Worm (Caenorhabditis elegans) whole organism, young adult: ENCODE results near the gene cutl-29.

Experiments
- F10E7.11 ChIP-seq: sonication (generic microtip); optimal IDR thresholded peaks from 2 replicates; lab custom pipeline; 2017; ENCODE audit warnings: mild to moderate bottlenecking, missing genetic modification characterization, moderate library complexity, missing compliant biosample characterization
- F57A8.1 ChIP-seq: fragments of 200-800 bp; sonication (Bioruptor generic); optimal IDR thresholded peaks from 2 replicates; lab custom pipeline; 2018; ENCODE audit warnings: mild to moderate bottlenecking, missing genetic modification characterization, moderate library complexity, missing compliant biosample characterization
- K12H6.12 ChIP-seq: fragments of 200-800 bp; sonication (Bioruptor generic); optimal IDR thresholded peaks from 2 replicates; lab custom pipeline; 2018; ENCODE audit warnings: mild to moderate bottlenecking, missing genetic modification characterization, missing compliant biosample characterization
- aptf-3 ChIP-seq: fragments of 200-800 bp; sonication (Bioruptor generic); IDR thresholded peaks from 2 replicates; pipeline ENCODE4 v1.3.6; 2022; ENCODE audit warnings: missing genetic modification characterization, missing compliant biosample characterization
- ceh-27 ChIP-seq: fragments of 200-800 bp; sonication (Bioruptor generic); optimal IDR thresholded peaks from 2 replicates; lab custom pipeline; 2018; ENCODE audit warnings: mild to moderate bottlenecking, missing genetic modification characterization, moderate library complexity, missing compliant biosample characterization
- ceh-58 ChIP-seq: fragments of 200-800 bp; sonication (Bioruptor generic); IDR thresholded peaks from 2 replicates; pipeline ENCODE4 v1.3.6; 2022; ENCODE audit warnings: missing genetic modification characterization, missing compliant biosample characterization
- ekl-4 ChIP-seq: fragments of 200-800 bp; sonication (Bioruptor generic); IDR thresholded peaks from 2 replicates; pipeline ENCODE4 v1.3.6; 2022; ENCODE audit warnings: missing genetic modification reagents, missing genetic modification characterization, missing compliant biosample characterization
- sea-2 ChIP-seq: fragments of 200-800 bp; sonication (Bioruptor generic); IDR thresholded peaks from 2 replicates; pipeline ENCODE4 v1.3.6; 2022; ENCODE audit warnings: missing genetic modification characterization, missing compliant biosample characterization
- snpc-4 ChIP-seq, 5 experiments: fragments of 150-350 bp in 1 of 5; sonication (generic microtip) in 4 of 5; optimal IDR thresholded peaks; 2 replicates each; lab custom pipeline; 2014 to 2018; ENCODE audit warnings: missing genetic modification characterization in 5 of 5, missing biosample characterization in 3 of 5, antibody characterized with exemption in 2 of 5, mild to moderate bottlenecking in 2 of 5, missing compliant biosample characterization in 2 of 5, missing genotype in 2 of 5, moderate library complexity in 2 of 5, missing genetic modification reagents in 1 of 5
- tlf-1 ChIP-seq: fragments of 200-800 bp; sonication (Bioruptor generic); optimal IDR thresholded peaks from 2 replicates; lab custom pipeline; 2018; ENCODE audit warnings: mild to moderate bottlenecking, missing genetic modification characterization, missing compliant biosample characterization
- zim-3 ChIP-seq: sonication (generic microtip); optimal IDR thresholded peaks from 2 replicates; lab custom pipeline; 2017; ENCODE audit warnings: mild to moderate bottlenecking, missing genetic modification characterization, moderate library complexity, missing compliant biosample characterization

- TF ChIP-seq tlf-1 (GFP tag; lab: Kevin White, UChicago), result no peak
- TF ChIP-seq ekl-4 (GFP tag; lab: Robert Waterston, UW), result no peak
- no peak for TF ChIP-seq zim-3 (tag; lab: Kevin White, UChicago)
- no peak for TF ChIP-seq F10E7.11 (tag; lab: Kevin White, UChicago)
- no peak for TF ChIP-seq F57A8.1
- TF ChIP-seq aptf-3 (GFP tag; lab: Robert Waterston, UW), result no peak
- TF ChIP-seq snpc-4 (GFP tag; optimal IDR thresholded peaks at IDR 0.05; lab: Kevin White, UChicago), result no peak
- no peak for TF ChIP-seq snpc-4 (tag; optimal IDR thresholded peaks at IDR 0.05; lab: Kevin White, UChicago)
- no peak for TF ChIP-seq ceh-58 (GFP tag; lab: Robert Waterston, UW)
- TF ChIP-seq ceh-27, result no peak
- TF ChIP-seq sea-2, result no peak
- no peak for TF ChIP-seq K12H6.12 (tag; lab: Kevin White, UChicago)
Measured at ce11 chrX:8219428-8219827, 51.4 kb downstream of the cutl-29 start, which contains the start of gene K02A6.1.
